Worm (Caenorhabditis elegans) whole organism, early embryonic: ENCODE results near the gene unc-60.

Experiments
- B0310.2 ChIP-seq: sonication (generic microtip); optimal IDR thresholded peaks from 2 replicates; lab custom pipeline; 2016; ENCODE audit warnings: mild to moderate bottlenecking, missing genetic modification characterization, missing compliant biosample characterization
- F13C5.2 ChIP-seq: sonication (generic microtip); optimal IDR thresholded peaks from 2 replicates; lab custom pipeline; 2017; ENCODE audit warnings: mild to moderate bottlenecking, missing genetic modification characterization, inconsistent platforms, missing compliant biosample characterization
- ama-1 ChIP-seq: fragments of 150-350 bp; optimal IDR thresholded peaks from 2 replicates; lab custom pipeline; 2014
- ets-7 ChIP-seq: sonication (generic microtip); optimal IDR thresholded peaks from 2 replicates; lab custom pipeline; 2016; ENCODE audit warnings: missing genotype, missing genetic modification characterization, missing compliant biosample characterization
- flt-1 ChIP-seq: fragments of 200-800 bp; sonication (Bioruptor generic); IDR thresholded peaks from 2 replicates; pipeline ENCODE4 v1.3.6; 2022; ENCODE audit warnings: missing genetic modification characterization, missing compliant biosample characterization
- hmbx-1 ChIP-seq: sonication (generic microtip); optimal IDR thresholded peaks from 2 replicates; lab custom pipeline; 2016; ENCODE audit warnings: mild to moderate bottlenecking, missing genetic modification characterization, missing compliant biosample characterization
- hmg-4 ChIP-seq: fragments of 200-800 bp; sonication (Bioruptor generic); optimal IDR thresholded peaks from 2 replicates; lab custom pipeline; 2018; ENCODE audit warnings: mild to moderate bottlenecking, missing genetic modification characterization, missing compliant biosample characterization
- hnd-1 ChIP-seq: sonication (generic microtip); optimal IDR thresholded peaks from 2 replicates; lab custom pipeline; 2016; ENCODE audit warnings: missing genetic modification characterization, missing compliant biosample characterization
- scrt-1 ChIP-seq: fragments of 200-800 bp; sonication (Bioruptor generic); IDR thresholded peaks from 2 replicates; pipeline ENCODE4 v1.3.6; 2022; ENCODE audit warnings: missing genetic modification characterization, missing compliant biosample characterization
- sea-1 ChIP-seq: fragments of 200-800 bp; sonication (Bioruptor generic); conservative IDR thresholded peaks from 2 replicates; pipeline ENCODE4 v1.3.6; 2022; ENCODE audit warnings: missing genetic modification characterization, missing compliant biosample characterization
- tbx-37 ChIP-seq: fragments of 200-800 bp; sonication (Bioruptor generic); conservative IDR thresholded peaks from 2 replicates; pipeline ENCODE4 v1.3.6; 2022; ENCODE audit warnings: missing genetic modification reagents, missing genetic modification characterization, missing compliant biosample characterization
- tra-4 ChIP-seq: sonication (generic microtip); optimal IDR thresholded peaks from 2 replicates; lab custom pipeline; 2017; ENCODE audit warnings: missing genetic modification characterization, missing compliant biosample characterization

ce11 chrV:1451334-1451733 is 23.6 kb upstream of the unc-60 start, which contains the start of gene srj-23:
- TF ChIP-seq tbx-37 (GFP tag; lab: Robert Waterston, UW) (no peak), sea-1 (GFP tag; lab: Robert Waterston, UW) (no peak), tra-4 (tag; lab: Kevin White, UChicago) (no peak), flt-1 (no peak), ama-1 (no peak), B0310.2 (tag; lab: Kevin White, UChicago) (no peak), hmg-4 (no peak), ets-7 (tag; lab: Kevin White, UChicago) (no peak), scrt-1 (no peak), hnd-1 (tag; lab: Kevin White, UChicago) (no peak), F13C5.2 (no peak), hmbx-1 (tag; lab: Kevin White, UChicago) (no peak)
